Worm (Caenorhabditis elegans) whole organism, young adult: Measurements from ENCODE around the gene R04B3.2.

Experiments
- C06A6.2 ChIP-seq: fragments of 200-800 bp; sonication (Bioruptor generic); conservative IDR thresholded peaks from 2 replicates; pipeline ENCODE4 v1.3.6; 2022; ENCODE audit warnings: missing genetic modification characterization, missing compliant biosample characterization
- Y53G8AR.9 ChIP-seq: fragments of 200-800 bp; sonication (Bioruptor generic); conservative IDR thresholded peaks from 2 replicates; pipeline ENCODE4 v1.3.6; 2022; ENCODE audit warnings: missing genetic modification reagents, missing genetic modification characterization, missing compliant biosample characterization
- Y56A3A.18 ChIP-seq: fragments of 200-800 bp; sonication (Bioruptor generic); IDR thresholded peaks from 2 replicates; pipeline ENCODE4 v1.3.6; 2022; ENCODE audit warnings: missing genetic modification reagents, missing genetic modification characterization, missing compliant biosample characterization
- ama-1 ChIP-seq, 3 experiments: fragments of 150-350 bp in 1 of 3; sonication (generic microtip) in 2 of 3; optimal IDR thresholded peaks; 2 replicates each; lab custom pipeline; 2014 to 2018; ENCODE audit warnings: missing biosample characterization in 2 of 3, missing genetic modification characterization in 2 of 3, missing genetic modification reagents in 2 of 3
- atf-7 ChIP-seq: sonication (generic microtip); optimal IDR thresholded peaks from 2 replicates; lab custom pipeline; 2017; ENCODE audit warnings: mild to moderate bottlenecking, missing genetic modification characterization, missing compliant biosample characterization
- attf-6 ChIP-seq: fragments of 200-800 bp; sonication (Bioruptor generic); IDR thresholded peaks from 2 replicates; pipeline ENCODE4 v1.3.6; 2022; ENCODE audit warnings: missing genetic modification reagents, missing genetic modification characterization, missing compliant biosample characterization
- ceh-40 ChIP-seq: fragments of 200-800 bp; sonication (Bioruptor generic); IDR thresholded peaks from 2 replicates; pipeline ENCODE4 v1.3.6; 2022; ENCODE audit warnings: missing genetic modification characterization, missing compliant biosample characterization
- lsy-27 ChIP-seq: sonication (generic microtip); optimal IDR thresholded peaks from 2 replicates; lab custom pipeline; 2017; ENCODE audit warnings: missing genetic modification characterization, mild to moderate bottlenecking, missing compliant biosample characterization, antibody characterized with exemption, missing genotype, borderline replicate concordance; ENCODE audit not compliant: insufficient read depth
- madf-3 ChIP-seq: fragments of 200-800 bp; sonication (Bioruptor generic); IDR thresholded peaks from 2 replicates; pipeline ENCODE4 v1.3.6; 2022; ENCODE audit warnings: missing genetic modification reagents, missing genetic modification characterization, missing compliant biosample characterization
- nfya-1 ChIP-seq: sonication (generic microtip); optimal IDR thresholded peaks from 2 replicates; lab custom pipeline; 2017; ENCODE audit warnings: antibody characterized with exemption, missing compliant biosample characterization, missing genetic modification characterization, borderline replicate concordance; ENCODE audit not compliant: insufficient read depth
- nfya-2 ChIP-seq: fragments of 200-800 bp; sonication (Bioruptor generic); IDR thresholded peaks from 2 replicates; pipeline ENCODE4 v1.3.6; 2022; ENCODE audit warnings: missing genetic modification reagents, missing genetic modification characterization, missing compliant biosample characterization
- unc-62 ChIP-seq: fragments of 150-350 bp; optimal IDR thresholded peaks from 2 replicates; lab custom pipeline; 2014; ENCODE audit warnings: missing biosample characterization, missing genetic modification reagents, missing genetic modification characterization
- ztf-28 ChIP-seq: fragments of 200-800 bp; sonication (Bioruptor generic); IDR thresholded peaks from 2 replicates; pipeline ENCODE4 v1.3.6; 2022; ENCODE audit warnings: missing genetic modification reagents, missing genetic modification characterization, missing compliant biosample characterization

DNA sequence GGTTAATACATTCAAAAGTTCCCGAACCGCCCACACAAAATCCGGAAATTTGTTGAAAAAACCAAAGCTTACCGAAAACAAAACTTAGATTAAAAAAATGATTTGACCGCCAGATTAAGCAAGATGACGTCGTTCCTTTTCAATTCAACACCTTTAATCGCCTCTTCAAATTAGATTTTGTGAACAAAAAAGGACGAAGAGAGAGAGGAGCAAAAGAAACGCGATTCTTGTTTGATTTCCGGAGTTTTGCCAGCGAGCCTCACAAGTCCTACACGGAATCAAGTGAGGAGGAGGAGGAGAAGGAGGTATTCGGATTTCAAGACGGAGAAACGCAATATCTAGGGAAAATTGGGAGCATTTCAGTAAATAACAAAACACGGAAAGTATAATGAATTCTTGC lies 16.1 kb downstream of the R04B3.2 start:
- TF ChIP-seq unc-62, result no peak
- no peak for TF ChIP-seq ceh-40 (GFP tag; lab: Robert Waterston, UW)
- TF ChIP-seq attf-6, result no peak
- no peak for TF ChIP-seq ztf-28
- no peak for TF ChIP-seq atf-7 (tag; lab: Kevin White, UChicago)
- no peak for TF ChIP-seq ama-1 (optimal IDR thresholded peaks at IDR 0.05; lab: Kevin White, UChicago)
- no peak for TF ChIP-seq ama-1 (GFP tag; optimal IDR thresholded peaks at IDR 0.05; lab: Kevin White, UChicago)
- TF ChIP-seq nfya-1 (tag; lab: Kevin White, UChicago), result no peak
- TF ChIP-seq nfya-2, result no peak
- TF ChIP-seq lsy-27 (tag; lab: Kevin White, UChicago), result no peak
- no peak for TF ChIP-seq madf-3 (GFP tag; lab: Robert Waterston, UW)
- no peak for TF ChIP-seq Y53G8AR.9 (GFP tag; lab: Robert Waterston, UW)
- no peak for TF ChIP-seq C06A6.2
- no peak for TF ChIP-seq Y56A3A.18
